Fruit fly (Drosophila melanogaster): Measurements from ENCODE around the gene CG7778.

CG7778 gene

DNA sequence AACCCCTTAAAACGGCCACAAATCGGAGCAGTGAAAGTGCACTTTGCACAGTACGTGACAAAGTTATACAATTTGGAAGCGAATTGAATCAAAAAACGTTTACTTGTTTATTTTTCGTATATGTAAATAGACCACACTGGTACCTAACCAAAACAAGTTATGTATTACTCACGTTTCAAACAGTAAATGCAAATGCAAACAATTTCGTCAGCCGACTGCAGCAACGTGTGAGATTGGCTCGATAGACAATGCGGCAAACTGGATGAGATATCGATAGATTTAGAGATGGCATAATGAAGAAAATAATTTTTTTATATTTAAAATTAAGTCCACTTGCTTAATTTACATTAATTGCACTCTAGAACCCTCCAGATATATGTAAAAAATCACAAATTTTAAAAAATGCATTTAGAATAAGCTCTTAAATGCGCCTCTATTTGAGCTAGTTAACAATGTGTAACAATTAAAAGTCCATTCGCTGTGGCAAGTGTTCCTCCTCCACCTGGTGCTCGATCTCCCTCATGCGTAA lies 35.2 kb downstream of the CG7778 start, which contains the start of gene AlaRS (continued):
- no peak for TF ChIP-seq D (optimal IDR thresholded peaks at IDR 0.05)
- TF ChIP-seq D (GFP tag; optimal IDR thresholded peaks at IDR 0.05) = peak; percentile 19
- no peak for TF ChIP-seq HmgD (GFP tag; optimal IDR thresholded peaks at IDR 0.05)
- TF ChIP-seq zfh1 (GFP tag; IDR thresholded peaks at IDR 0.05) = peak; percentile 16; the same call in 1 of the 3 replicates
- peak; percentile 58 for TF ChIP-seq CG30403 (GFP tag; optimal IDR thresholded peaks at IDR 0.05)
- TF ChIP-seq lilli (GFP tag; optimal IDR thresholded peaks at IDR 0.05) = peak; percentile 62
- TF ChIP-seq HmgZ (tag; optimal IDR thresholded peaks at IDR 0.05) = peak; percentile 29
- peak; percentile 13 for TF ChIP-seq CG3995 (GFP tag; optimal IDR thresholded peaks at IDR 0.05)
- peak; percentile 79 for TF ChIP-seq row (GFP tag; IDR thresholded peaks at IDR 0.05)
- TF ChIP-seq corto (GFP tag; optimal IDR thresholded peaks at IDR 0.05) = peak; percentile 50
- peak; percentile 18 for TF ChIP-seq Xbp1 (GFP tag; optimal IDR thresholded peaks at IDR 0.05)
- TF ChIP-seq esg (GFP tag; conservative IDR thresholded peaks at IDR 0.05) = peak; percentile 18; the same call in 1 of the 2 replicates
- peak; percentile 24 for TF ChIP-seq CG3407 (GFP tag; optimal IDR thresholded peaks at IDR 0.05)
- peak; percentile 31 for TF ChIP-seq Sox102F (GFP tag; optimal IDR thresholded peaks at IDR 0.05)
- TF ChIP-seq inv (GFP tag; IDR thresholded peaks at IDR 0.05; ENCODE audit: partially characterized antibody) = peak; percentile 46
- TF ChIP-seq H15 (GFP tag; IDR thresholded peaks at IDR 0.05) = no peak
- TF ChIP-seq CG3281 (GFP tag; optimal IDR thresholded peaks at IDR 0.05) = peak; percentile 49
- peak; percentile 53 for TF ChIP-seq CG18262 (tag; optimal IDR thresholded peaks at IDR 0.05)
- TF ChIP-seq CG17328 (GFP tag; IDR thresholded peaks at IDR 0.05) = peak; percentile 23; the same call in 1 of the 2 replicates
- TF ChIP-seq cwo (GFP tag; optimal IDR thresholded peaks at IDR 0.05) = peak; percentile 44
- TF ChIP-seq Blimp-1 (GFP tag; optimal IDR thresholded peaks at IDR 0.05) = peak; percentile 54
- TF ChIP-seq tx (GFP tag; optimal IDR thresholded peaks at IDR 0.05) = no peak
- TF ChIP-seq CG15479 (GFP tag; optimal IDR thresholded peaks at IDR 0.05) = no peak
- peak; percentile 79 for TF ChIP-seq Dll (GFP tag; IDR thresholded peaks at IDR 0.05; ENCODE audit: partially characterized antibody)
- peak; percentile 18 for TF ChIP-seq Six4 (GFP tag; optimal IDR thresholded peaks at IDR 0.05)
- TF ChIP-seq dm (GFP tag; optimal IDR thresholded peaks at IDR 0.05) = peak; percentile 43
- no peak for TF ChIP-seq Oaz (GFP tag; IDR thresholded peaks at IDR 0.05)
- TF ChIP-seq gcm (GFP tag; optimal IDR thresholded peaks at IDR 0.05) = peak; percentile 27
- peak in 1 of 3 experiments; percentile 29 for TF ChIP-seq lola (GFP tag; optimal IDR thresholded peaks at IDR 0.05)
- TF ChIP-seq sna (GFP tag; IDR thresholded peaks at IDR 0.05; ENCODE audit: partially characterized antibody) = peak; percentile 75
- TF ChIP-seq unpg (GFP tag; optimal IDR thresholded peaks at IDR 0.05) = peak; percentile 41
- peak; percentile 37 for TF ChIP-seq CG8388 (GFP tag; optimal IDR thresholded peaks at IDR 0.05)
- TF ChIP-seq CG6254 (GFP tag; optimal IDR thresholded peaks at IDR 0.05) = peak; percentile 40
- TF ChIP-seq grau (tag; optimal IDR thresholded peaks at IDR 0.05) = peak; percentile 66
- TF ChIP-seq tin (GFP tag; optimal IDR thresholded peaks at IDR 0.05) = peak; percentile 19
- TF ChIP-seq crp (GFP tag; optimal IDR thresholded peaks at IDR 0.05) = peak in 1 of 2 experiments; percentile 4
- peak; percentile 8 to 35 for TF ChIP-seq bsh (GFP tag; optimal IDR thresholded peaks at IDR 0.05)
- TF ChIP-seq Tbp (GFP tag; optimal IDR thresholded peaks at IDR 0.05) = no peak
- TF ChIP-seq CG11560 (tag; IDR thresholded peaks at IDR 0.05) = no peak
- TF ChIP-seq PHDP (tag; optimal IDR thresholded peaks at IDR 0.05) = peak; percentile 47
- no peak for TF ChIP-seq CG7745 (tag; optimal IDR thresholded peaks at IDR 0.05)
- TF ChIP-seq CG8359 (GFP tag; optimal IDR thresholded peaks at IDR 0.05; ENCODE audit: borderline replicate concordance) = no peak
- TF ChIP-seq Sry-δ (GFP tag; optimal IDR thresholded peaks at IDR 0.05) = peak; percentile 71
- TF ChIP-seq CG15269 (tag; optimal IDR thresholded peaks at IDR 0.05) = peak; percentile 39
- no peak for TF ChIP-seq Dip3 (GFP tag; optimal IDR thresholded peaks at IDR 0.05)
- TF ChIP-seq CG3847 (GFP tag; IDR thresholded peaks at IDR 0.05) = 0 out of 2 replicates have a peak, but pooled peaks have one; percentile 9
- peak; percentile 4 for TF ChIP-seq CG12942 (GFP tag; optimal IDR thresholded peaks at IDR 0.05)
- no peak for TF ChIP-seq HLH54F (GFP tag; optimal IDR thresholded peaks at IDR 0.05)
- peak; percentile 49 for TF ChIP-seq CG9932 (GFP tag; IDR thresholded peaks at IDR 0.05)

Measured in whole organism, embryonic.